Fruit fly (Drosophila melanogaster) S2 (cell line): ENCODE measurements around the gene CG4849.

ENCODE experiments used
- CG8478 ChIP-seq: fragments of >200 bp; optimal IDR thresholded peaks from 2 replicates; lab custom pipeline; 2018
- CTCF ChIP-seq, 2 experiments: fragments of >200 bp; optimal IDR thresholded peaks; 2 replicates each; lab custom pipeline; 2018

- TF ChIP-seq CTCF (optimal IDR thresholded peaks at IDR 0.05; lab: Kevin White, UChicago) (no peak), CG8478 (no peak)
Observed at dm6 chr3R:27925971-27926533, 37.2 kb upstream of the CG4849 start.
